Worm (Caenorhabditis elegans) whole organism, L1 larva: Measurements from ENCODE around the gene C07A12.7.

Source experiments
- C04F5.9 ChIP-seq: sonication (generic microtip); optimal IDR thresholded peaks from 2 replicates; lab custom pipeline; 2016; ENCODE audit warnings: missing genetic modification characterization, missing compliant biosample characterization
- C16A3.4 ChIP-seq: fragments of 150-350 bp; optimal IDR thresholded peaks from 2 replicates; lab custom pipeline; 2014; ENCODE audit warnings: missing biosample characterization, missing genetic modification characterization
- aha-1 ChIP-seq: fragments of 150-350 bp; optimal IDR thresholded peaks from 2 replicates; lab custom pipeline; 2014; ENCODE audit warnings: missing biosample characterization, missing genetic modification characterization
- alr-1 ChIP-seq: fragments of 200-800 bp; sonication (Bioruptor generic); optimal IDR thresholded peaks from 2 replicates; lab custom pipeline; 2018; ENCODE audit warnings: borderline replicate concordance, mild to moderate bottlenecking, missing genetic modification characterization, missing compliant biosample characterization
- aly-2 ChIP-seq: fragments of 150-350 bp; optimal IDR thresholded peaks from 2 replicates; lab custom pipeline; 2014; ENCODE audit warnings: missing biosample characterization, missing genetic modification characterization
- ama-1 ChIP-seq: fragments of 150-350 bp; optimal IDR thresholded peaks from 2 replicates; lab custom pipeline; 2014
- ceh-8 ChIP-seq: fragments of 200-800 bp; sonication (Bioruptor generic); optimal IDR thresholded peaks from 2 replicates; lab custom pipeline; 2018; ENCODE audit warnings: mild to moderate bottlenecking, missing genetic modification characterization, moderate library complexity, missing compliant biosample characterization
- dpl-1 ChIP-seq, 3 experiments: fragments of 150-350 bp in 2 of 3; sonication (generic microtip) in 1 of 3; optimal IDR thresholded peaks; 2 replicates each; lab custom pipeline; 2014 to 2017; ENCODE audit warnings: missing biosample characterization in 3 of 3, missing genetic modification characterization in 3 of 3, missing genetic modification reagents in 3 of 3
- efl-1 ChIP-seq, 4 experiments: fragments of 150-350 bp; optimal IDR thresholded peaks in 3 of 4; peaks in 1 of 4; 1 replicate in 1 of 4; 2 replicates in 3 of 4; lab custom pipeline; 2014; ENCODE audit warnings: missing biosample characterization in 2 of 4, missing genetic modification characterization in 2 of 4, missing genetic modification reagents in 2 of 4
- elt-2 ChIP-seq: sonication (generic microtip); optimal IDR thresholded peaks from 2 replicates; lab custom pipeline; 2016; ENCODE audit warnings: missing genetic modification characterization, mild to moderate bottlenecking, inconsistent platforms, missing compliant biosample characterization, missing genetic modification reagents
- elt-3 ChIP-seq, 6 experiments: fragments of 150-350 bp in 1 of 6; sonication (generic microtip); optimal IDR thresholded peaks; 2 replicates each; lab custom pipeline; 2017 to 2018; ENCODE audit warnings: missing biosample characterization in 6 of 6, missing genetic modification characterization in 6 of 6, inconsistent platforms in 1 of 6
- fkh-4 ChIP-seq: sonication (generic microtip); optimal IDR thresholded peaks from 2 replicates; lab custom pipeline; 2016; ENCODE audit warnings: missing compliant biosample characterization, missing genetic modification characterization, borderline replicate concordance
- fos-1 ChIP-seq: fragments of 150-350 bp; optimal IDR thresholded peaks from 2 replicates; lab custom pipeline; 2014; ENCODE audit warnings: missing biosample characterization, missing genetic modification characterization
- jun-1 ChIP-seq: fragments of 150-350 bp; optimal IDR thresholded peaks from 2 replicates; lab custom pipeline; 2014; ENCODE audit warnings: missing biosample characterization, missing genetic modification reagents, missing genetic modification characterization
- lin-13 ChIP-seq: fragments of 150-350 bp; optimal IDR thresholded peaks from 2 replicates; lab custom pipeline; 2014; ENCODE audit warnings: missing biosample characterization, missing genetic modification reagents, missing genetic modification characterization
- lin-14 ChIP-seq: fragments of 200-800 bp; sonication (Bioruptor generic); optimal IDR thresholded peaks from 2 replicates; lab custom pipeline; 2018; ENCODE audit warnings: mild to moderate bottlenecking, missing genetic modification characterization, moderate library complexity, missing compliant biosample characterization
- lin-39 ChIP-seq: fragments of 150-350 bp; optimal IDR thresholded peaks from 2 replicates; lab custom pipeline; 2014; ENCODE audit warnings: missing biosample characterization, missing genetic modification reagents, missing genetic modification characterization
- lir-3 ChIP-seq: sonication (generic microtip); optimal IDR thresholded peaks from 2 replicates; lab custom pipeline; 2016; ENCODE audit warnings: mild to moderate bottlenecking, missing genetic modification characterization, moderate library complexity, missing compliant biosample characterization; ENCODE audit not compliant: poor library complexity
- mdl-1 ChIP-seq, 2 experiments: fragments of 150-350 bp; optimal IDR thresholded peaks; 2 replicates each; lab custom pipeline; 2014 to 2017; ENCODE audit warnings: missing biosample characterization in 2 of 2, missing genetic modification characterization in 2 of 2, inconsistent platforms in 1 of 2
- nhr-11 ChIP-seq: fragments of 150-350 bp; optimal IDR thresholded peaks from 2 replicates; lab custom pipeline; 2014; ENCODE audit warnings: missing biosample characterization, missing genetic modification characterization
- nhr-19 ChIP-seq: fragments of 200-800 bp; sonication (Bioruptor generic); conservative IDR thresholded peaks from 2 replicates; pipeline ENCODE4 v1.3.6; 2022; ENCODE audit warnings: missing genetic modification characterization, missing compliant biosample characterization
- nhr-20 ChIP-seq: sonication (generic microtip); optimal IDR thresholded peaks from 2 replicates; lab custom pipeline; 2016; ENCODE audit warnings: mild to moderate bottlenecking, missing genetic modification characterization, missing compliant biosample characterization
- nhr-237 ChIP-seq: fragments of 150-350 bp; optimal IDR thresholded peaks from 2 replicates; lab custom pipeline; 2014; ENCODE audit warnings: missing biosample characterization, missing genetic modification characterization
- nhr-28 ChIP-seq: fragments of 150-350 bp; optimal IDR thresholded peaks from 2 replicates; lab custom pipeline; 2014; ENCODE audit warnings: missing biosample characterization, missing genetic modification characterization
- nhr-47 ChIP-seq: sonication (generic microtip); optimal IDR thresholded peaks from 2 replicates; lab custom pipeline; 2016; ENCODE audit warnings: mild to moderate bottlenecking, missing genetic modification characterization, moderate library complexity, missing compliant biosample characterization
- nhr-71 ChIP-seq: sonication (generic microtip); optimal IDR thresholded peaks from 2 replicates; lab custom pipeline; 2016; ENCODE audit warnings: mild to moderate bottlenecking, missing genetic modification characterization, moderate library complexity, missing compliant biosample characterization
- nhr-76 ChIP-seq: sonication (generic microtip); optimal IDR thresholded peaks from 2 replicates; lab custom pipeline; 2017; ENCODE audit warnings: missing biosample characterization, missing genetic modification characterization
- nhr-85 ChIP-seq: sonication (generic microtip); peaks from one replicate; lab custom pipeline; 2016; ENCODE audit warnings: missing genetic modification characterization, inconsistent platforms, missing compliant biosample characterization
- nhr-90 ChIP-seq: sonication (generic microtip); optimal IDR thresholded peaks from 2 replicates; lab custom pipeline; 2016; ENCODE audit warnings: mild to moderate bottlenecking, missing genetic modification characterization, missing compliant biosample characterization; ENCODE audit not compliant: poor library complexity
- pag-3 ChIP-seq: sonication (generic microtip); optimal IDR thresholded peaks from 2 replicates; lab custom pipeline; 2017; ENCODE audit warnings: missing genetic modification characterization, mild to moderate bottlenecking, missing compliant biosample characterization, antibody characterized with exemption, borderline replicate concordance; ENCODE audit not compliant: insufficient read depth
- pax-3 ChIP-seq: fragments of 200-800 bp; sonication (Bioruptor generic); optimal IDR thresholded peaks from 2 replicates; lab custom pipeline; 2018; ENCODE audit warnings: mild to moderate bottlenecking, missing genetic modification characterization, moderate library complexity, missing compliant biosample characterization
- skn-1 ChIP-seq: fragments of 150-350 bp; optimal IDR thresholded peaks from 2 replicates; lab custom pipeline; 2014; ENCODE audit warnings: missing biosample characterization, missing genetic modification characterization
- sox-4 ChIP-seq: sonication (generic microtip); optimal IDR thresholded peaks from 2 replicates; lab custom pipeline; 2016; ENCODE audit warnings: missing genetic modification characterization, missing compliant biosample characterization
- sptf-1 ChIP-seq: fragments of 150-350 bp; optimal IDR thresholded peaks from 2 replicates; lab custom pipeline; 2014; ENCODE audit warnings: missing biosample characterization, missing genetic modification characterization
- sup-37 ChIP-seq: fragments of 200-800 bp; sonication (Bioruptor generic); optimal IDR thresholded peaks from 2 replicates; lab custom pipeline; 2018; ENCODE audit warnings: mild to moderate bottlenecking, missing genetic modification characterization, missing compliant biosample characterization
- tbx-2 ChIP-seq: sonication (generic microtip); optimal IDR thresholded peaks from 2 replicates; lab custom pipeline; 2016; ENCODE audit warnings: missing genetic modification characterization, missing compliant biosample characterization
- tlp-1 ChIP-seq: fragments of 150-350 bp; optimal IDR thresholded peaks from 2 replicates; lab custom pipeline; 2014; ENCODE audit warnings: missing biosample characterization, missing genetic modification characterization
- unc-130 ChIP-seq: fragments of 150-350 bp; optimal IDR thresholded peaks from 2 replicates; lab custom pipeline; 2017; ENCODE audit warnings: missing biosample characterization, missing genetic modification characterization, inconsistent platforms
- unc-30 ChIP-seq: sonication (generic microtip); optimal IDR thresholded peaks from 2 replicates; lab custom pipeline; 2017; ENCODE audit warnings: missing biosample characterization, missing genetic modification characterization
- xbp-1 ChIP-seq: sonication (generic microtip); optimal IDR thresholded peaks from 2 replicates; lab custom pipeline; 2016; ENCODE audit warnings: missing genetic modification characterization, missing compliant biosample characterization
- zag-1 ChIP-seq: fragments of 150-350 bp; optimal IDR thresholded peaks from 2 replicates; lab custom pipeline; 2014; ENCODE audit warnings: missing biosample characterization, missing genetic modification characterization
- zip-4 ChIP-seq: fragments of 200-800 bp; sonication (Bioruptor generic); optimal IDR thresholded peaks from 2 replicates; lab custom pipeline; 2018; ENCODE audit warnings: mild to moderate bottlenecking, missing genetic modification characterization, moderate library complexity, missing compliant biosample characterization
- ztf-4 ChIP-seq: fragments of 150-350 bp; optimal IDR thresholded peaks from 2 replicates; lab custom pipeline; 2014; ENCODE audit warnings: missing biosample characterization, missing genetic modification characterization

The C07A12.7 gene

ce11 chrX:4528905-4529304, 7.0 kb upstream of the C07A12.7 start (continued):
- no peak for TF ChIP-seq nhr-28
- no peak for TF ChIP-seq fkh-4 (tag; lab: Kevin White, UChicago)
- peak in 1 of 3 experiments; percentile 3 for TF ChIP-seq dpl-1 (GFP tag; optimal IDR thresholded peaks at IDR 0.05; lab: Kevin White, UChicago)
- peak; percentile 74 for TF ChIP-seq tbx-2 (tag; lab: Kevin White, UChicago)
- TF ChIP-seq nhr-19 (GFP tag; lab: Robert Waterston, UW) = peak; percentile 68
- peak; percentile 91 for TF ChIP-seq lin-14
- no peak for TF ChIP-seq pag-3
- TF ChIP-seq nhr-47 (tag; lab: Kevin White, UChicago) = peak; percentile 60
- TF ChIP-seq pax-3 (tag; lab: Kevin White, UChicago) = no peak
- peak; percentile 11 for TF ChIP-seq lir-3
- no peak for TF ChIP-seq sup-37 (GFP tag; lab: Kevin White, UChicago)
- TF ChIP-seq nhr-237 (tag; lab: Kevin White, UChicago) = no peak
- TF ChIP-seq zip-4 = no peak
- TF ChIP-seq skn-1 = peak; percentile 40
- peak; percentile 32 for TF ChIP-seq C16A3.4 (tag; lab: Kevin White, UChicago)
- no peak for TF ChIP-seq alr-1 (tag; lab: Kevin White, UChicago)
- no peak for TF ChIP-seq nhr-76 (tag; lab: Kevin White, UChicago)
- no peak for TF ChIP-seq fos-1 (tag; lab: Kevin White, UChicago)
- peak; percentile 83 for TF ChIP-seq unc-130 (tag; lab: Kevin White, UChicago)
- TF ChIP-seq nhr-90 = peak; percentile 87
- no peak for TF ChIP-seq ztf-4
- peak in 1 of 2 experiments; percentile 96 for TF ChIP-seq mdl-1 (tag; optimal IDR thresholded peaks at IDR 0.05; lab: Kevin White, UChicago)
- no peak for TF ChIP-seq nhr-11 (tag; lab: Kevin White, UChicago)
- no peak for TF ChIP-seq aha-1 (tag; lab: Kevin White, UChicago)
- no peak for TF ChIP-seq sptf-1 (tag; lab: Kevin White, UChicago)
- no peak for TF ChIP-seq lin-39 (tag; lab: Kevin White, UChicago)
- peak; percentile 96 for TF ChIP-seq nhr-20
- TF ChIP-seq nhr-85 (tag; lab: Kevin White, UChicago) = peak; percentile 98
- no peak for TF ChIP-seq zag-1 (tag; lab: Kevin White, UChicago)
- TF ChIP-seq jun-1 (tag; lab: Kevin White, UChicago) = peak; percentile 37
- TF ChIP-seq efl-1 (optimal IDR thresholded peaks at IDR 0.05; lab: Kevin White, UChicago) = no peak
- peak in 1 of 2 experiments; percentile 68 for TF ChIP-seq efl-1 (GFP tag; optimal IDR thresholded peaks at IDR 0.05 in 1 of 2; lab: Kevin White, UChicago)
- TF ChIP-seq tlp-1 = no peak
- TF ChIP-seq sox-4 (tag; lab: Kevin White, UChicago) = no peak
- TF ChIP-seq, all 84 proteins: peak for 29

ce11 chrX:4526412-4526811, 4.5 kb upstream of the C07A12.7 start:
- TF ChIP-seq elt-3 (tag; optimal IDR thresholded peaks at IDR 0.05; lab: Kevin White, UChicago) (no peak), ceh-8 (GFP tag; lab: Kevin White, UChicago) (no peak), lin-13 (GFP tag; lab: Kevin White, UChicago) (no peak), fos-1 (tag; lab: Kevin White, UChicago) (peak; percentile 3), xbp-1 (peak; percentile 4), elt-2 (peak; percentile 17), pax-3 (tag; lab: Kevin White, UChicago) (no peak), fkh-4 (tag; lab: Kevin White, UChicago) (no peak), unc-30 (no peak), C04F5.9 (no peak), alr-1 (tag; lab: Kevin White, UChicago) (no peak), nhr-71 (peak; percentile 40), lin-14 (no peak), ztf-4 (no peak), ama-1 (lab: Kevin White, UChicago) (peak; percentile 51), sox-4 (tag; lab: Kevin White, UChicago) (no peak), aly-2 (tag; lab: Kevin White, UChicago) (peak; percentile 84), nhr-19 (GFP tag; lab: Robert Waterston, UW) (no peak; the same call in 1 of the 2 replicates)
